Worm (Caenorhabditis elegans): Measurements from ENCODE around the gene let-756.

Gene let-756

ce11 chrIII:6402810-6403209 is 4.1 kb upstream of the let-756 start:
- TF ChIP-seq Y105C5A.15 (GFP tag; IDR thresholded peaks at IDR 0.05) (no peak), daf-16 (GFP tag; optimal IDR thresholded peaks at IDR 0.05) (no peak), daf-16 (tag; optimal IDR thresholded peaks at IDR 0.05) (no peak), skn-1 (tag; optimal IDR thresholded peaks at IDR 0.05) (no peak), sdz-12 (GFP tag; optimal IDR thresholded peaks at IDR 0.05) (no peak), lin-1 (GFP tag; IDR thresholded peaks at IDR 0.05) (no peak), mdt-29 (GFP tag; IDR thresholded peaks at IDR 0.05) (peak; percentile 34; the same call in 1 of the 2 replicates), unc-62 (GFP tag; optimal IDR thresholded peaks at IDR 0.05 in 1 of 2) (peak in 1 of 2 experiments; percentile 83), unc-62 (tag; optimal IDR thresholded peaks at IDR 0.05) (no peak), zip-2 (tag; optimal IDR thresholded peaks at IDR 0.05) (no peak), zag-1 (tag; optimal IDR thresholded peaks at IDR 0.05) (no peak), aha-1 (tag) (peak; percentile 56), dmd-6 (GFP tag; IDR thresholded peaks at IDR 0.05) (peak; percentile 67)

DNA sequence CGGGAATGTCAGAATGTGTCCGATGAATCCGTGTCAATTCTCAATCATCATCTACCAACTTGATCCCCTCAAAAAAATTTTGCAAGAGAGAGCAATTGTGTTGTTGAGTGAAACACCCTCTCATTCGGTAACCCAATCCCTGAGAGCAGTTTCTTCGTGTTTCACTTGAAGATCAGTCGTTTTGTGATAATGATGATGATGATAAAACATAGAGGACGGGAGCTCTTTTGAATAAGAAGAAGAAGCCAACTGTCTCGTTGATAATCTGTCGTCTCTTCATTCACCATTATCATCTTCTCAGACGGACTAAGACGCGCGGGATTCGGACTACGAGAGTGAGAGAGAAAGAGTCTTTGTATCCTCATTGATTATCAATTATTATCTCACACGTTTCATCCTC is 1.8 kb upstream of the let-756 start:
- TF ChIP-seq lin-39 (tag; optimal IDR thresholded peaks at IDR 0.05) (no peak), ctbp-1 (GFP tag; IDR thresholded peaks at IDR 0.05) (0 out of 2 replicates have a peak, but pooled peaks have one; percentile 27), daf-16 (GFP tag; optimal IDR thresholded peaks at IDR 0.05) (peak in 1 of 2 experiments; percentile 41), daf-16 (tag; optimal IDR thresholded peaks at IDR 0.05) (no peak), ceh-20 (GFP tag; IDR thresholded peaks at IDR 0.05) (peak; percentile 29; the same call in 1 of the 2 replicates), hlh-11 (tag; optimal IDR thresholded peaks at IDR 0.05) (peak; percentile 44), ceh-28 (tag; optimal IDR thresholded peaks at IDR 0.05) (no peak), nhr-11 (tag; optimal IDR thresholded peaks at IDR 0.05) (peak; percentile 52)

ce11 chrIII:6411430-6411829 is 4.5 kb downstream of the let-756 start:
- TF ChIP-seq madf-5 (GFP tag; IDR thresholded peaks at IDR 0.05) (no peak), egl-27 (tag; optimal IDR thresholded peaks at IDR 0.05) (no peak), daf-12 (tag; optimal IDR thresholded peaks at IDR 0.05) (no peak), F10B5.3 (tag; optimal IDR thresholded peaks at IDR 0.05) (no peak), spr-1 (tag; optimal IDR thresholded peaks at IDR 0.05) (no peak), hlh-11 (tag; optimal IDR thresholded peaks at IDR 0.05) (no peak), cey-2 (tag; optimal IDR thresholded peaks at IDR 0.05; ENCODE audit: borderline replicate concordance, insufficient read depth) (no peak), nhr-76 (tag; optimal IDR thresholded peaks at IDR 0.05) (no peak), T20F7.1 (GFP tag; optimal IDR thresholded peaks at IDR 0.05) (peak; percentile 35), R02D3.7 (tag; optimal IDR thresholded peaks at IDR 0.05) (peak; percentile 14), dmd-8 (GFP tag; IDR thresholded peaks at IDR 0.05) (no peak), mxl-2 (GFP tag; conservative IDR thresholded peaks at IDR 0.05) (no peak), dpl-1 (GFP tag; optimal IDR thresholded peaks at IDR 0.05) (no peak), aha-1 (tag) (no peak), lin-1 (GFP tag; IDR thresholded peaks at IDR 0.05) (no peak), dve-1 (tag; optimal IDR thresholded peaks at IDR 0.05; ENCODE audit: insufficient read depth) (peak; percentile 24), lin-13 (GFP tag; optimal IDR thresholded peaks at IDR 0.05) (no peak), lsy-2 (tag; optimal IDR thresholded peaks at IDR 0.05) (peak in 1 of 2 experiments; percentile 16), ama-1 (optimal IDR thresholded peaks at IDR 0.05) (no peak), nhr-25 (tag; optimal IDR thresholded peaks at IDR 0.05; ENCODE audit: borderline replicate concordance, insufficient read depth) (no peak), lin-15B (tag; optimal IDR thresholded peaks at IDR 0.05) (no peak), skn-1 (tag; optimal IDR thresholded peaks at IDR 0.05) (no peak), Y105C5A.15 (GFP tag; IDR thresholded peaks at IDR 0.05) (no peak), zfp-2 (tag; optimal IDR thresholded peaks at IDR 0.05) (no peak), rbr-2 (tag; optimal IDR thresholded peaks at IDR 0.05) (no peak), snpc-1.2 (GFP tag; IDR thresholded peaks at IDR 0.05) (no peak), nhr-28 (tag; optimal IDR thresholded peaks at IDR 0.05) (peak; percentile 36), gei-8 (GFP tag; optimal IDR thresholded peaks at IDR 0.05) (no peak), unc-39 (tag; optimal IDR thresholded peaks at IDR 0.05) (no peak), hif-1 (tag; optimal IDR thresholded peaks at IDR 0.05) (no peak), ceh-32 (tag; optimal IDR thresholded peaks at IDR 0.05; ENCODE audit: poor library complexity) (no peak), Y48G9A.11 (GFP tag; IDR thresholded peaks at IDR 0.05) (no peak), dmd-6 (GFP tag; IDR thresholded peaks at IDR 0.05) (peak; percentile 15; the same call in 1 of the 2 replicates), mxl-3 (GFP tag; optimal IDR thresholded peaks at IDR 0.05) (no peak), zfp-3 (GFP tag; conservative IDR thresholded peaks at IDR 0.05) (no peak)
